Fruit fly (Drosophila melanogaster) whole organism, adult: ENCODE data around the gene CG14356.

Source experiments
- CG11617 ChIP-seq: fragments of 200-800 bp; sonication (Bioruptor generic); optimal IDR thresholded peaks from 2 replicates; lab custom pipeline; 2017; ENCODE audit warnings: mild to moderate bottlenecking, missing biosample characterization, missing genetic modification reagents, missing genetic modification characterization
- CG12768 ChIP-seq: fragments of 200-800 bp; sonication (Bioruptor generic); optimal IDR thresholded peaks from 2 replicates; lab custom pipeline; 2017; ENCODE audit warnings: missing biosample characterization, missing genetic modification characterization, mild to moderate bottlenecking, moderate library complexity, missing genetic modification reagents
- CG14711 ChIP-seq: fragments of 200-800 bp; sonication (Bioruptor generic); optimal IDR thresholded peaks from 2 replicates; lab custom pipeline; 2018; ENCODE audit warnings: missing biosample characterization, mild to moderate bottlenecking, missing genetic modification characterization, moderate library complexity
- CG1620 ChIP-seq: fragments of 200-800 bp; sonication (Bioruptor generic); optimal IDR thresholded peaks from 2 replicates; lab custom pipeline; 2016; ENCODE audit warnings: missing biosample characterization, missing genetic modification characterization
- CG33017 ChIP-seq: fragments of 200-800 bp; sonication (Bioruptor generic); optimal IDR thresholded peaks from 2 replicates; lab custom pipeline; 2018; ENCODE audit warnings: missing biosample characterization, mild to moderate bottlenecking, missing genetic modification characterization, moderate library complexity
- CG5204 ChIP-seq: fragments of 200-800 bp; sonication (Bioruptor generic); optimal IDR thresholded peaks from 2 replicates; lab custom pipeline; 2016; ENCODE audit warnings: missing biosample characterization, missing genetic modification characterization
- CG7045 ChIP-seq: fragments of 200-800 bp; sonication (Bioruptor generic); optimal IDR thresholded peaks from 2 replicates; lab custom pipeline; 2017; ENCODE audit warnings: missing biosample characterization, mild to moderate bottlenecking, missing genetic modification characterization
- CG7101 ChIP-seq: fragments of 200-800 bp; sonication (Bioruptor generic); optimal IDR thresholded peaks from 2 replicates; lab custom pipeline; 2018; ENCODE audit warnings: missing biosample characterization, mild to moderate bottlenecking, missing genetic modification characterization, moderate library complexity
- Clk ChIP-seq: fragments of 200-800 bp; sonication (Bioruptor generic); optimal IDR thresholded peaks from 2 replicates; lab custom pipeline; 2017; ENCODE audit warnings: missing biosample characterization, missing genetic modification characterization
- Crg-1 ChIP-seq: fragments of 200-800 bp; sonication (Bioruptor generic); optimal IDR thresholded peaks from 2 replicates; lab custom pipeline; 2016; ENCODE audit warnings: missing biosample characterization, missing genetic modification characterization
- Hr96 ChIP-seq: fragments of 200-800 bp; sonication (Bioruptor generic); optimal IDR thresholded peaks from 2 replicates; lab custom pipeline; 2016; ENCODE audit warnings: missing biosample characterization, missing genetic modification characterization
- Mnt ChIP-seq: fragments of 200-800 bp; sonication (Bioruptor generic); optimal IDR thresholded peaks from 2 replicates; lab custom pipeline; 2016; ENCODE audit warnings: missing biosample characterization, mild to moderate bottlenecking, missing genetic modification characterization
- bab1 ChIP-seq: fragments of 200-800 bp; sonication (Bioruptor generic); optimal IDR thresholded peaks from 3 replicates; lab custom pipeline; 2019; ENCODE audit warnings: missing biosample characterization, mild to moderate bottlenecking, missing genetic modification characterization, moderate library complexity
- cic ChIP-seq: fragments of 200-800 bp; sonication (Bioruptor generic); optimal IDR thresholded peaks from 2 replicates; lab custom pipeline; 2017; ENCODE audit warnings: missing biosample characterization, mild to moderate bottlenecking, missing genetic modification characterization, moderate library complexity
- cnc ChIP-seq, 2 experiments: fragments of >200 bp; optimal IDR thresholded peaks; 2 replicates each; lab custom pipeline; 2017
- kay ChIP-seq: fragments of 200-800 bp; sonication (Bioruptor generic); peaks from one replicate; lab custom pipeline; 2016; ENCODE audit warnings: missing biosample characterization, missing genetic modification characterization, borderline replicate concordance
- ovo ChIP-seq: fragments of 200-800 bp; sonication (Bioruptor generic); optimal IDR thresholded peaks from 2 replicates; lab custom pipeline; 2016; ENCODE audit warnings: missing biosample characterization, missing genetic modification characterization
- pad ChIP-seq: fragments of 200-800 bp; sonication (Bioruptor generic); optimal IDR thresholded peaks from 3 replicates; lab custom pipeline; 2017; ENCODE audit warnings: missing biosample characterization, missing genetic modification characterization, mild to moderate bottlenecking, moderate library complexity, missing genetic modification reagents
- tj ChIP-seq: fragments of 200-800 bp; sonication (Bioruptor generic); optimal IDR thresholded peaks from 3 replicates; lab custom pipeline; 2017; ENCODE audit warnings: missing biosample characterization, mild to moderate bottlenecking, missing genetic modification characterization, moderate library complexity
- toe ChIP-seq: fragments of 200-800 bp; sonication (Bioruptor generic); optimal IDR thresholded peaks from 2 replicates; lab custom pipeline; 2016; ENCODE audit warnings: missing biosample characterization, missing genetic modification characterization

CG14356 gene

DNA sequence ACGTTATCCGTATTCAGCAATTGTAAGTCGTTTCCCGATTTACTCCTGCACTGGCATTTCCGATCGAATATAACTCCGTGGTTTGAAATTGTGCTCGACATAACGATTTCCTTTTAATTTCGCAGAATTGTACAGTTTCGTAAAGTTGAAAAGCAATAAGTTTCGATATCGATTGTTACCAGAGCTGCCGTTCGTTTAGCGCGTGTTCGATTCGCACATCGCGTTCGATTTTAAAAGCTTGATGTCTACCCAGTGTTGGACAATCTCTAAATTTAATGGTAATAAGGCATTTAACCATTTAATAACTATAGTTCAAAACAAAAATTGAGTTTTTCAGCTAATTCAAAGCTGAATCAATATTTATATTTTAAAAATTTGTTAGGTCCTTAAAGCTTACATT is 19.8 kb downstream of the CG14356 start, which contains the start of gene CG14357:
CG14357 (minus strand) TSS at position 101 of the 400 bp plus-strand sequence.
- no peak for TF ChIP-seq Clk (GFP tag; lab: Kevin White, UChicago)
- TF ChIP-seq ovo (GFP tag; lab: Kevin White, UChicago) = no peak
- no peak for TF ChIP-seq CG7101 (tag; lab: Kevin White, UChicago)
- no peak for TF ChIP-seq tj (GFP tag; lab: Kevin White, UChicago)
- no peak for TF ChIP-seq cic
- no peak for TF ChIP-seq Mnt (GFP tag; lab: Kevin White, UChicago)
- no peak for TF ChIP-seq CG7045 (GFP tag; lab: Kevin White, UChicago)
- no peak for TF ChIP-seq CG33017 (tag; lab: Kevin White, UChicago)
- TF ChIP-seq bab1 = no peak
- no peak for TF ChIP-seq CG14711 (tag; lab: Kevin White, UChicago)
- no peak for TF ChIP-seq Hr96
- TF ChIP-seq toe (GFP tag; lab: Kevin White, UChicago) = no peak

DNA sequence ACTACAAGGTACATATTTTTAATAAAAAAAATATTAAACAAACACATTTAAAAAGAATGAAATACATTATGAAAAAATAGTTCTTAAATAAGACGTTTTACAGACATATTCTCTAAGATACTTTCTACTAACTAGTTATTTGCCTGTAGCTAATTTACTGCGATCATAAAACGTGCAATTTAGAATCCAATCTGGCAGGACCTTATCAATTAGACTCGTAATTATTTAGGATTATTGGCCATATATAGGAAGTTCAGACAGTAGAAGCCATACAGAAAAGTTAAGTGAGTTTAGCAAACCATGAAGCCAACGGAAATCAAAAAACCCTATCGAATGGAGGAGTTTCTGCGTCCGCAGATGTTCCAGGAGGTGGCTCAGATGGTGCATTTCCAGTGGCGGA is 22.7 kb downstream of the CG14356 start, which contains the start of gene Or88a:
Or88a (plus strand) TSS at position 301 of the 400 bp plus-strand sequence.
- TF ChIP-seq Crg-1 (GFP tag; lab: Kevin White, UChicago) (no peak), CG33017 (tag; lab: Kevin White, UChicago) (no peak), CG1620 (no peak), CG5204 (no peak), CG7101 (tag; lab: Kevin White, UChicago) (no peak), CG14711 (tag; lab: Kevin White, UChicago) (no peak), Hr96 (no peak), CG7045 (GFP tag; lab: Kevin White, UChicago) (no peak), tj (GFP tag; lab: Kevin White, UChicago) (no peak), toe (GFP tag; lab: Kevin White, UChicago) (no peak), Mnt (GFP tag; lab: Kevin White, UChicago) (no peak), bab1 (no peak)

- TF ChIP-seq CG5204 (no peak), CG7045 (GFP tag; lab: Kevin White, UChicago) (peak; percentile 41), cic (peak; percentile 3), Hr96 (no peak), pad (GFP tag; lab: Kevin White, UChicago) (peak; percentile 43), CG33017 (tag; lab: Kevin White, UChicago) (peak; percentile 14)
Measured at dm6 chr3R:14108158-14108921, 23.5 kb downstream of the CG14356 start, which contains the start of gene CG12402. CG12402 (minus strand) TSS chr3R:14108321.

DNA sequence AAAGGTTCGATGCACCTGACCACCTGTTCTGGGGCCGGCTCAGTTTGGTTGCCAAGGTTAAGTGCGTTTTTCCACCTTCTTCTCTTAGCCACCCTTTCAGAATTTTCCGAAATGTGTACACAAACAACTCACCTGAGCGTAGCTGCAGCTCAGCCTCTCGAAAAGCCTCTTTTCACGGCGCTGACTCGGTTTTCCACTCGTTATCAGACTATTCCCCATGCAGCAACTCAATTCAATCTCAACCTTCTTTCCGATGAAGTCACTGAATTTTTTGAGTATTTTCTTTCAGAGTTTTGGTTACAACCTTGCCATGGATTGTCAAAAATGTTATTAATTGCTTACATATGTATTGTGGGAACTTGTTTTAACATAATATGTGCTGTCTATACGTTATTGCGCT is 24.3 kb downstream of the CG14356 start:
- TF ChIP-seq cnc (optimal IDR thresholded peaks at IDR 0.05; lab: Kevin White, UChicago) = no peak
- no peak for TF ChIP-seq toe (GFP tag; lab: Kevin White, UChicago)
- no peak for TF ChIP-seq CG7101 (tag; lab: Kevin White, UChicago)
- TF ChIP-seq CG14711 (tag; lab: Kevin White, UChicago) = no peak
- no peak for TF ChIP-seq CG11617 (GFP tag; lab: Kevin White, UChicago)
- TF ChIP-seq CG5204 = no peak
- no peak for TF ChIP-seq kay
- no peak for TF ChIP-seq CG33017 (tag; lab: Kevin White, UChicago)
- TF ChIP-seq Mnt (GFP tag; lab: Kevin White, UChicago) = no peak
- TF ChIP-seq Crg-1 (GFP tag; lab: Kevin White, UChicago) = no peak
- TF ChIP-seq tj (GFP tag; lab: Kevin White, UChicago) = no peak
- no peak for TF ChIP-seq Clk (GFP tag; lab: Kevin White, UChicago)
- no peak for TF ChIP-seq pad (GFP tag; lab: Kevin White, UChicago)
- no peak for TF ChIP-seq bab1
- no peak for TF ChIP-seq CG1620
- no peak for TF ChIP-seq cic
- TF ChIP-seq ovo (GFP tag; lab: Kevin White, UChicago) = no peak
- TF ChIP-seq CG7045 (GFP tag; lab: Kevin White, UChicago) = no peak
- no peak for TF ChIP-seq CG12768 (GFP tag; lab: Kevin White, UChicago)

- TF ChIP-seq CG7101 (tag; lab: Kevin White, UChicago) (no peak), bab1 (no peak), Hr96 (no peak), ovo (GFP tag; lab: Kevin White, UChicago) (no peak), CG12768 (GFP tag; lab: Kevin White, UChicago) (no peak), kay (no peak), toe (GFP tag; lab: Kevin White, UChicago) (no peak), cic (no peak), CG1620 (no peak), CG14711 (tag; lab: Kevin White, UChicago) (no peak), CG11617 (GFP tag; lab: Kevin White, UChicago) (no peak), pad (GFP tag; lab: Kevin White, UChicago) (no peak), tj (GFP tag; lab: Kevin White, UChicago) (no peak), Crg-1 (GFP tag; lab: Kevin White, UChicago) (no peak), Clk (GFP tag; lab: Kevin White, UChicago) (no peak), Mnt (GFP tag; lab: Kevin White, UChicago) (no peak), CG7045 (GFP tag; lab: Kevin White, UChicago) (no peak), cnc (optimal IDR thresholded peaks at IDR 0.05; lab: Kevin White, UChicago) (no peak), CG5204 (no peak)
Measured at dm6 chr3R:14103022-14103421, 28.9 kb downstream of the CG14356 start, which contains the start of gene PK1-R. PK1-R (minus strand) TSS chr3R:14103122.

DNA sequence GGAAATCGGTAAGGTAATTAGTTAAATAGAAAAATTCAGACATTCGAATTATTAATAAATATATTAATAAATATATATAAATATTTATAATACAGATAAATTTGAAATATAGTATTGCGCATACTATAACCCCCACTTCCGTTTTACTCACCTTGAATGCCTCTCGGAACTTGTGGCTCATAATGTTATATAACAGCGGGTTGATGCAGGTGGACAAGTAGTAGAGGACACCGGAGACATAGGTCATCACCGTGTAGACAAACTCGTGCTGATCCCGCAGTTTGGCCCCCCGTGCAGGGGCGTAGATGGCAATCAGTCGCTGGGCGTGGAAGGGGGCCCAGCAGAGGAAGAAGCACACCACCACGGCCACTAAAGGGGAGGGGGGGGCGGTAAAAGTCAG is 30.9 kb downstream of the CG14356 start:
- no peak for TF ChIP-seq toe (GFP tag; lab: Kevin White, UChicago)
- TF ChIP-seq CG14711 (tag; lab: Kevin White, UChicago) = no peak
- no peak for TF ChIP-seq CG1620
- no peak for TF ChIP-seq bab1
- no peak for TF ChIP-seq CG11617 (GFP tag; lab: Kevin White, UChicago)
- no peak for TF ChIP-seq CG12768 (GFP tag; lab: Kevin White, UChicago)
- no peak for TF ChIP-seq Crg-1 (GFP tag; lab: Kevin White, UChicago)
- no peak for TF ChIP-seq Clk (GFP tag; lab: Kevin White, UChicago)
- TF ChIP-seq CG33017 (tag; lab: Kevin White, UChicago) = no peak
- TF ChIP-seq tj (GFP tag; lab: Kevin White, UChicago) = no peak
